Fruit fly (Drosophila melanogaster) whole organism, embryonic: Measurements from ENCODE around the gene RpL37A.

ENCODE experiments used
- Atf3 ChIP-seq: fragments of 200-800 bp; sonication (Bioruptor generic); optimal IDR thresholded peaks from 3 replicates; lab custom pipeline; 2016; ENCODE audit warnings: missing biosample characterization, missing genetic modification characterization
- CG10321 ChIP-seq: fragments of 200-800 bp; sonication (Bioruptor generic); IDR thresholded peaks from 2 replicates; pipeline ENCODE4 v1.3.6; 2022; ENCODE audit warnings: missing biosample characterization, missing genetic modification characterization
- CG11085 ChIP-seq: fragments of 200-800 bp; sonication (Bioruptor generic); IDR thresholded peaks from 2 replicates; pipeline ENCODE4 v1.3.6; 2022; ENCODE audit warnings: missing biosample characterization, missing genetic modification characterization
- CG11093 ChIP-seq: fragments of 200-800 bp; sonication (Bioruptor generic); IDR thresholded peaks from 3 replicates; pipeline ENCODE4 v1.3.6; 2022; ENCODE audit warnings: missing biosample characterization, missing genetic modification characterization
- CG11247 ChIP-seq: fragments of 200-800 bp; sonication (Bioruptor generic); IDR thresholded peaks from 2 replicates; pipeline ENCODE4 v1.3.6; 2022; ENCODE audit warnings: missing biosample characterization, missing genetic modification characterization
- CG12155 ChIP-seq: fragments of 200-800 bp; sonication (Bioruptor generic); optimal IDR thresholded peaks from 3 replicates; lab custom pipeline; 2016; ENCODE audit warnings: missing biosample characterization, missing genetic modification characterization
- CG12299 ChIP-seq: fragments of 200-800 bp; sonication (Bioruptor generic); optimal IDR thresholded peaks from 2 replicates; lab custom pipeline; 2018; ENCODE audit warnings: missing biosample characterization, mild to moderate bottlenecking, missing genetic modification characterization
- CG15073 ChIP-seq: fragments of 200-800 bp; sonication (Bioruptor generic); optimal IDR thresholded peaks from 2 replicates; lab custom pipeline; 2016; ENCODE audit warnings: missing biosample characterization, missing genetic modification characterization
- CG16813 ChIP-seq: fragments of 200-800 bp; sonication (Bioruptor generic); IDR thresholded peaks from 3 replicates; pipeline ENCODE4 v1.3.6; 2022; ENCODE audit warnings: missing biosample characterization, missing genetic modification characterization; ENCODE audit not compliant: partially characterized antibody
- CG17568 ChIP-seq: fragments of 200-800 bp; sonication (Bioruptor generic); optimal IDR thresholded peaks from 2 replicates; lab custom pipeline; 2018; ENCODE audit warnings: missing biosample characterization, mild to moderate bottlenecking, missing genetic modification characterization, moderate library complexity
- CG18476 ChIP-seq: fragments of 200-800 bp; sonication (Bioruptor generic); optimal IDR thresholded peaks from 2 replicates; lab custom pipeline; 2016; ENCODE audit warnings: missing biosample characterization, mild to moderate bottlenecking, missing genetic modification characterization
- CG2202 ChIP-seq: fragments of 200-800 bp; sonication (Bioruptor generic); optimal IDR thresholded peaks from 2 replicates; lab custom pipeline; 2018; ENCODE audit warnings: missing biosample characterization, mild to moderate bottlenecking, missing genetic modification characterization
- CG2712 ChIP-seq: fragments of 200-800 bp; optimal IDR thresholded peaks from 3 replicates; lab custom pipeline; 2019; ENCODE audit warnings: missing biosample characterization, mild to moderate bottlenecking, missing genetic modification characterization, moderate library complexity
- CG3838 ChIP-seq: fragments of 200-800 bp; sonication (Bioruptor generic); optimal IDR thresholded peaks from 3 replicates; lab custom pipeline; 2016; ENCODE audit warnings: missing biosample characterization, missing genetic modification characterization
- CG7745 ChIP-seq: fragments of 200-800 bp; sonication (Bioruptor generic); optimal IDR thresholded peaks from 2 replicates; lab custom pipeline; 2018; ENCODE audit warnings: missing biosample characterization, mild to moderate bottlenecking, missing genetic modification characterization, moderate library complexity
- CG7928 ChIP-seq: fragments of 200-800 bp; sonication (Bioruptor generic); optimal IDR thresholded peaks from 2 replicates; lab custom pipeline; 2017; ENCODE audit warnings: missing biosample characterization, mild to moderate bottlenecking, missing genetic modification characterization
- CG7987 ChIP-seq: fragments of 200-800 bp; sonication (Bioruptor generic); optimal IDR thresholded peaks from 2 replicates; lab custom pipeline; 2018; ENCODE audit warnings: missing biosample characterization, mild to moderate bottlenecking, missing genetic modification characterization, moderate library complexity
- CG9817 ChIP-seq: fragments of 200-800 bp; sonication (Bioruptor generic); optimal IDR thresholded peaks from 2 replicates; lab custom pipeline; 2018; ENCODE audit warnings: missing biosample characterization, mild to moderate bottlenecking, missing genetic modification characterization, moderate library complexity
- CG9932 ChIP-seq: fragments of 200-800 bp; sonication (Bioruptor generic); IDR thresholded peaks from 2 replicates; pipeline ENCODE4 v1.3.6; 2022; ENCODE audit warnings: missing biosample characterization, missing genetic modification characterization
- D ChIP-seq, 2 experiments: fragments of 200-800 bp in 1 of 2; fragments of >200 bp in 1 of 2; sonication (Bioruptor generic) in 1 of 2; optimal IDR thresholded peaks; 2 replicates in 1 of 2; 3 replicates in 1 of 2; lab custom pipeline; 2017; ENCODE audit warnings: mild to moderate bottlenecking in 1 of 2, missing biosample characterization in 1 of 2, missing genetic modification characterization in 1 of 2, missing genetic modification reagents in 1 of 2
- D19B ChIP-seq: fragments of 200-800 bp; sonication (Bioruptor generic); optimal IDR thresholded peaks from 2 replicates; lab custom pipeline; 2017; ENCODE audit warnings: missing biosample characterization, mild to moderate bottlenecking, missing genetic modification characterization
- Doc3 ChIP-seq: fragments of 200-800 bp; sonication (Bioruptor generic); IDR thresholded peaks from 3 replicates; pipeline ENCODE4 v1.3.6; 2022; ENCODE audit warnings: missing biosample characterization, missing genetic modification characterization; ENCODE audit not compliant: partially characterized antibody
- Drgx ChIP-seq: fragments of 200-800 bp; sonication (Bioruptor generic); IDR thresholded peaks from 2 replicates; pipeline ENCODE4 v1.3.6; 2022; ENCODE audit warnings: missing biosample characterization, missing genetic modification characterization
- Hmx ChIP-seq: fragments of 200-800 bp; sonication (Bioruptor generic); optimal IDR thresholded peaks from 2 replicates; lab custom pipeline; 2016; ENCODE audit warnings: missing biosample characterization, missing genetic modification characterization
- Hsf ChIP-seq: fragments of 200-800 bp; sonication (Bioruptor generic); optimal IDR thresholded peaks from 3 replicates; lab custom pipeline; 2016; ENCODE audit warnings: missing biosample characterization, missing genetic modification characterization
- MBD-R2 ChIP-seq: fragments of 200-800 bp; sonication (Bioruptor generic); IDR thresholded peaks from 2 replicates; pipeline ENCODE4 v1.3.6; 2022; ENCODE audit warnings: missing biosample characterization, missing genetic modification characterization
- Med ChIP-seq: fragments of 200-800 bp; sonication (Bioruptor generic); peaks from one replicate; lab custom pipeline; 2016; ENCODE audit warnings: missing biosample characterization, missing genetic modification characterization, mild to moderate bottlenecking, inconsistent platforms, moderate library complexity
- Neu2 ChIP-seq: fragments of 200-800 bp; sonication (Bioruptor generic); optimal IDR thresholded peaks from 3 replicates; lab custom pipeline; 2016; ENCODE audit warnings: missing biosample characterization, missing genetic modification characterization, borderline replicate concordance
- Six4 ChIP-seq: fragments of 200-800 bp; sonication (Bioruptor generic); optimal IDR thresholded peaks from 2 replicates; lab custom pipeline; 2016; ENCODE audit warnings: missing biosample characterization, missing genetic modification characterization
- Ssrp ChIP-seq: fragments of 200-800 bp; sonication (Bioruptor generic); optimal IDR thresholded peaks from 2 replicates; lab custom pipeline; 2018; ENCODE audit warnings: missing biosample characterization, mild to moderate bottlenecking, missing genetic modification characterization, moderate library complexity
- Taf1 ChIP-seq: fragments of 200-800 bp; sonication (Bioruptor generic); IDR thresholded peaks from 2 replicates; pipeline ENCODE4 v1.3.6; 2022; ENCODE audit warnings: missing biosample characterization, missing genetic modification characterization
- Usf ChIP-seq: fragments of 200-800 bp; sonication (Bioruptor generic); optimal IDR thresholded peaks from 2 replicates; lab custom pipeline; 2017; ENCODE audit warnings: missing genotype, missing biosample characterization, missing genetic modification characterization
- Vsx1 ChIP-seq: fragments of 200-800 bp; sonication (Bioruptor generic); optimal IDR thresholded peaks from 2 replicates; lab custom pipeline; 2017; ENCODE audit warnings: missing biosample characterization, mild to moderate bottlenecking, missing genetic modification characterization, missing genetic modification reagents
- ap ChIP-seq: fragments of 200-800 bp; sonication (Bioruptor generic); IDR thresholded peaks from 2 replicates; pipeline ENCODE4 v1.3.6; 2022; ENCODE audit warnings: missing biosample characterization, missing genetic modification characterization
- ase ChIP-seq: fragments of 200-800 bp; sonication (Bioruptor generic); IDR thresholded peaks from 3 replicates; pipeline ENCODE4 v1.3.6; 2022; ENCODE audit warnings: missing biosample characterization, missing genetic modification characterization
- cwo ChIP-seq: fragments of 200-800 bp; sonication (Bioruptor generic); optimal IDR thresholded peaks from 3 replicates; lab custom pipeline; 2017; ENCODE audit warnings: missing biosample characterization, missing genetic modification characterization, mild to moderate bottlenecking, moderate library complexity, missing genetic modification reagents
- fu2 ChIP-seq: fragments of 200-800 bp; sonication (Bioruptor generic); optimal IDR thresholded peaks from 2 replicates; lab custom pipeline; 2016; ENCODE audit warnings: missing biosample characterization, missing genetic modification characterization
- gcm ChIP-seq: fragments of 200-800 bp; sonication (Bioruptor generic); optimal IDR thresholded peaks from 2 replicates; lab custom pipeline; 2019; ENCODE audit warnings: missing biosample characterization, mild to moderate bottlenecking, missing genetic modification characterization, moderate library complexity
- gfzf ChIP-seq: fragments of 200-800 bp; sonication (Bioruptor generic); optimal IDR thresholded peaks from 2 replicates; lab custom pipeline; 2016; ENCODE audit warnings: missing biosample characterization, mild to moderate bottlenecking, missing genetic modification characterization, moderate library complexity
- gsb-n ChIP-seq: fragments of 200-800 bp; sonication (Bioruptor generic); optimal IDR thresholded peaks from 3 replicates; lab custom pipeline; 2018; ENCODE audit warnings: missing biosample characterization, mild to moderate bottlenecking, missing genetic modification characterization
- gt ChIP-seq: fragments of 200-800 bp; sonication (Bioruptor generic); IDR thresholded peaks from 2 replicates; pipeline ENCODE4 v1.3.6; 2022; ENCODE audit warnings: missing biosample characterization, missing genetic modification characterization
- lbe ChIP-seq: fragments of 200-800 bp; sonication (Bioruptor generic); optimal IDR thresholded peaks from 2 replicates; lab custom pipeline; 2016; ENCODE audit warnings: missing biosample characterization, mild to moderate bottlenecking, missing genetic modification characterization
- maf-S ChIP-seq: fragments of 200-800 bp; sonication (Bioruptor generic); optimal IDR thresholded peaks from 2 replicates; lab custom pipeline; 2016; ENCODE audit warnings: missing biosample characterization, missing genetic modification characterization
- onecut ChIP-seq: fragments of 200-800 bp; sonication (Bioruptor generic); IDR thresholded peaks from 2 replicates; pipeline ENCODE4 v1.3.6; 2022; ENCODE audit warnings: missing biosample characterization, missing genetic modification characterization
- p53 ChIP-seq: fragments of 200-800 bp; sonication (Bioruptor generic); optimal IDR thresholded peaks from 2 replicates; lab custom pipeline; 2016; ENCODE audit warnings: missing biosample characterization, missing genetic modification characterization
- salm ChIP-seq: fragments of 200-800 bp; sonication (Bioruptor generic); optimal IDR thresholded peaks from 2 replicates; lab custom pipeline; 2018; ENCODE audit warnings: missing biosample characterization, mild to moderate bottlenecking, missing genetic modification characterization
- sc ChIP-seq, 3 experiments: fragments of >200 bp in 2 of 3; fragments of 200-800 bp in 1 of 3; sonication (Bioruptor generic) in 1 of 3; optimal IDR thresholded peaks; 2 replicates in 2 of 3; 3 replicates in 1 of 3; lab custom pipeline; 2017; ENCODE audit warnings: mild to moderate bottlenecking in 1 of 3, missing biosample characterization in 1 of 3, missing genetic modification characterization in 1 of 3, missing genetic modification reagents in 1 of 3
- twi ChIP-seq: fragments of 200-800 bp; optimal IDR thresholded peaks from 2 replicates; lab custom pipeline; 2019; ENCODE audit warnings: missing biosample characterization, mild to moderate bottlenecking, missing genetic modification characterization, moderate library complexity

Gene RpL37A

DNA sequence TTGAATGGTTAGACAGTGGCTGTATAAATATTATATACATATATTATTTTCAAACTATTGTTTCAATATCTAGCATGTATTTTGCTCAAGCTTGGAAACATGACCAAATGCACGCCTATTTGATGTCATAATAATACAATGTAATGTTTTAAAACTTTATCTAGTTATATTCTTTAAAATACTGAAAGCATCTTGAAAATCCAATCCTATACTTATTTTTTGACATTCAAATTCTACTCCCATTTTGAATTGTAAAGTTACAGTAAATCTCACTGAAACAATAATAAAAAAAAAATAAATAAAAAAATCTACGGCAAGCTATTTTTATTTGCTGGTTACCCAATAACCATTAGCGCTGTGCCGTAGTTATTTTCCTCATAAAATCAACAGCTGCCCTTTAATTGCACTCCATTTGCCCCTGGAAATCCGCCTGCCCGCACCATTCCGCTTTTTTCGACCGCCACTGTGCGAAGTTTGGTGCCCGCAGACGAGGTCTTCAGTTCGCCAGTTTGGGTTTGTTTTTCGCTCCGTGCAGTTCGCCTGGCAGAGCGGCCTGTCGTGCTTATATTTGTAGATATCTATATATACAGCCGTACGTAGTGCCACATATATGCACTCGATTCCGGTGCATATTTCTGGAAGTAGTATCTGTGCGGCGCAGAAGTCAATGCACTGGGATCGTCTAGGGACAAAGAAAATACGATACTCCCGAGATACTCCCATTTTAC lies 25.7 kb upstream of the RpL37A start (continued):
- TF ChIP-seq CG10321 (GFP tag; lab: Robert Waterston, UW): 0 out of 2 replicates have a peak, but pooled peaks have one; percentile 35
- TF ChIP-seq lbe (GFP tag; lab: Kevin White, UChicago): no peak
- no peak for TF ChIP-seq Doc3
- TF ChIP-seq CG17568 (GFP tag; lab: Kevin White, UChicago): no peak
- TF ChIP-seq Hmx (GFP tag; lab: Kevin White, UChicago): no peak
- TF ChIP-seq cwo (GFP tag; lab: Kevin White, UChicago): peak; percentile 53
- TF ChIP-seq ap (GFP tag; lab: Robert Waterston, UW): no peak
- TF ChIP-seq Usf (GFP tag; lab: Kevin White, UChicago): no peak
- TF ChIP-seq maf-S: peak; percentile 4
- TF ChIP-seq CG16813 (GFP tag; lab: Robert Waterston, UW): no peak
- no peak for TF ChIP-seq p53 (GFP tag; lab: Kevin White, UChicago)
- TF ChIP-seq fu2 (GFP tag; lab: Kevin White, UChicago): no peak
- TF ChIP-seq gfzf: no peak
- TF ChIP-seq D (optimal IDR thresholded peaks at IDR 0.05; lab: Kevin White, UChicago): no peak
- peak; percentile 50 for TF ChIP-seq D (GFP tag; optimal IDR thresholded peaks at IDR 0.05; lab: Kevin White, UChicago)
- TF ChIP-seq CG2202 (tag; lab: Kevin White, UChicago): no peak
- TF ChIP-seq CG15073 (GFP tag; lab: Kevin White, UChicago): peak; percentile 97
- peak; percentile 51 for TF ChIP-seq CG9932 (GFP tag; lab: Robert Waterston, UW)
- TF ChIP-seq CG7745 (tag; lab: Kevin White, UChicago): no peak
- peak; percentile 61 for TF ChIP-seq gcm (GFP tag; lab: Kevin White, UChicago)
- TF ChIP-seq Taf1 (GFP tag; lab: Robert Waterston, UW): no peak
- TF ChIP-seq CG11247: peak; percentile 16; the same call in 1 of the 2 replicates
- peak; percentile 92 for TF ChIP-seq Med (GFP tag; lab: Kevin White, UChicago)
- TF ChIP-seq CG12155 (GFP tag; lab: Kevin White, UChicago): peak; percentile 31
- peak; percentile 5 for TF ChIP-seq Atf3 (GFP tag; lab: Kevin White, UChicago)
- TF ChIP-seq MBD-R2 (GFP tag; lab: Robert Waterston, UW): no peak
- TF ChIP-seq onecut (GFP tag; lab: Robert Waterston, UW): peak; percentile 33
- no peak for TF ChIP-seq Six4 (GFP tag; lab: Kevin White, UChicago)
- TF ChIP-seq Drgx: peak; percentile 38
- peak; percentile 46 for TF ChIP-seq Ssrp
- TF ChIP-seq CG12299: no peak
- TF ChIP-seq gt (GFP tag; lab: Robert Waterston, UW): no peak
- TF ChIP-seq Vsx1 (GFP tag; lab: Kevin White, UChicago): peak; percentile 30
- TF ChIP-seq CG3838: no peak
- TF ChIP-seq salm: no peak
- no peak for TF ChIP-seq sc (optimal IDR thresholded peaks at IDR 0.05; lab: Kevin White, UChicago)
- peak; percentile 52 for TF ChIP-seq sc (GFP tag; optimal IDR thresholded peaks at IDR 0.05; lab: Kevin White, UChicago)
- TF ChIP-seq CG2712 (tag; lab: Kevin White, UChicago): peak; percentile 58
- TF ChIP-seq twi: no peak
- peak; percentile 43; the same call in 1 of the 2 replicates for TF ChIP-seq CG11085
- TF ChIP-seq ase (GFP tag; lab: Robert Waterston, UW): peak; percentile 54; the same call in 2 of the 3 replicates
- TF ChIP-seq CG11093: no peak
- TF ChIP-seq CG7928 (GFP tag; lab: Kevin White, UChicago): peak; percentile 26
- TF ChIP-seq gsb-n (tag; lab: Kevin White, UChicago): peak; percentile 32
- TF ChIP-seq Hsf (GFP tag; lab: Kevin White, UChicago): peak; percentile 27
- no peak for TF ChIP-seq Neu2 (GFP tag; lab: Kevin White, UChicago)
- TF ChIP-seq CG7987 (GFP tag; lab: Kevin White, UChicago): no peak
- no peak for TF ChIP-seq CG9817 (tag; lab: Kevin White, UChicago)
- TF ChIP-seq CG18476: peak; percentile 23
- peak; percentile 25 for TF ChIP-seq D19B (GFP tag; lab: Kevin White, UChicago)
